Fruit fly (Drosophila melanogaster) whole organism, embryonic: ENCODE results near the gene tj.

Experiments used
- CG10267 ChIP-seq: fragments of 200-800 bp; sonication (Bioruptor generic); optimal IDR thresholded peaks from 2 replicates; lab custom pipeline; 2018; ENCODE audit warnings: missing biosample characterization, mild to moderate bottlenecking, missing genetic modification characterization, moderate library complexity
- CG15011 ChIP-seq: fragments of 200-800 bp; sonication (Bioruptor generic); optimal IDR thresholded peaks from 3 replicates; lab custom pipeline; 2018; ENCODE audit warnings: missing biosample characterization, mild to moderate bottlenecking, missing genetic modification characterization
- CG1529 ChIP-seq: fragments of 200-800 bp; sonication (Bioruptor generic); optimal IDR thresholded peaks from 3 replicates; lab custom pipeline; 2018; ENCODE audit warnings: missing biosample characterization, missing genetic modification characterization
- CG17359 ChIP-seq: fragments of 200-800 bp; sonication (Bioruptor generic); optimal IDR thresholded peaks from 3 replicates; lab custom pipeline; 2018; ENCODE audit warnings: missing biosample characterization, mild to moderate bottlenecking, missing genetic modification characterization, moderate library complexity
- CG18599 ChIP-seq: fragments of 200-800 bp; sonication (Bioruptor generic); optimal IDR thresholded peaks from 3 replicates; lab custom pipeline; 2017; ENCODE audit warnings: missing biosample characterization, missing genetic modification characterization, mild to moderate bottlenecking, moderate library complexity, missing genetic modification reagents
- CG2120 ChIP-seq: fragments of 200-800 bp; sonication (Bioruptor generic); optimal IDR thresholded peaks from 3 replicates; lab custom pipeline; 2016; ENCODE audit warnings: missing biosample characterization, missing genetic modification characterization
- CG30403 ChIP-seq: fragments of 200-800 bp; sonication (Bioruptor generic); optimal IDR thresholded peaks from 3 replicates; lab custom pipeline; 2016; ENCODE audit warnings: missing biosample characterization, missing genetic modification characterization
- CG31365 ChIP-seq: fragments of 200-800 bp; sonication (Bioruptor generic); optimal IDR thresholded peaks from 2 replicates; lab custom pipeline; 2018; ENCODE audit warnings: missing biosample characterization, mild to moderate bottlenecking, missing genetic modification characterization
- CG3163 ChIP-seq: fragments of 200-800 bp; sonication (Bioruptor generic); optimal IDR thresholded peaks from 3 replicates; lab custom pipeline; 2016; ENCODE audit warnings: missing biosample characterization, missing genetic modification characterization
- CG32772 ChIP-seq: fragments of 200-800 bp; sonication (Bioruptor generic); IDR thresholded peaks from 2 replicates; pipeline ENCODE4 v1.3.6; 2022; ENCODE audit warnings: missing biosample characterization, missing genetic modification characterization
- CG3838 ChIP-seq: fragments of 200-800 bp; sonication (Bioruptor generic); optimal IDR thresholded peaks from 3 replicates; lab custom pipeline; 2016; ENCODE audit warnings: missing biosample characterization, missing genetic modification characterization
- CG4360 ChIP-seq: fragments of 200-800 bp; sonication (Bioruptor generic); IDR thresholded peaks from 2 replicates; pipeline ENCODE4 v1.3.6; 2022; ENCODE audit warnings: missing biosample characterization, missing genetic modification characterization
- CG4424 ChIP-seq: fragments of 200-800 bp; sonication (Bioruptor generic); optimal IDR thresholded peaks from 3 replicates; lab custom pipeline; 2016; ENCODE audit warnings: missing biosample characterization, missing genetic modification characterization
- CG4730 ChIP-seq: fragments of 200-800 bp; sonication (Bioruptor generic); IDR thresholded peaks from 2 replicates; pipeline ENCODE4 v1.3.6; 2022; ENCODE audit warnings: missing biosample characterization, missing genetic modification characterization
- CG6854 ChIP-seq: fragments of 200-800 bp; sonication (Bioruptor generic); optimal IDR thresholded peaks from 3 replicates; lab custom pipeline; 2017; ENCODE audit warnings: missing biosample characterization, mild to moderate bottlenecking, missing genetic modification characterization
- CG7786 ChIP-seq: fragments of 200-800 bp; sonication (Bioruptor generic); optimal IDR thresholded peaks from 2 replicates; lab custom pipeline; 2016; ENCODE audit warnings: missing biosample characterization, missing genetic modification characterization
- CG7928 ChIP-seq: fragments of 200-800 bp; sonication (Bioruptor generic); optimal IDR thresholded peaks from 2 replicates; lab custom pipeline; 2017; ENCODE audit warnings: missing biosample characterization, mild to moderate bottlenecking, missing genetic modification characterization
- CG8281 ChIP-seq: fragments of 200-800 bp; sonication (Bioruptor generic); optimal IDR thresholded peaks from 2 replicates; lab custom pipeline; 2018; ENCODE audit warnings: missing biosample characterization, mild to moderate bottlenecking, missing genetic modification characterization, moderate library complexity
- CG9215 ChIP-seq: fragments of 200-800 bp; sonication (Bioruptor generic); IDR thresholded peaks from 2 replicates; pipeline ENCODE4 v1.3.6; 2022; ENCODE audit warnings: missing biosample characterization, missing genetic modification characterization
- CG9609 ChIP-seq: fragments of 200-800 bp; sonication (Bioruptor generic); optimal IDR thresholded peaks from 3 replicates; lab custom pipeline; 2016; ENCODE audit warnings: missing biosample characterization, missing genetic modification characterization
- CkIIα-i1 ChIP-seq: fragments of 200-800 bp; sonication (Bioruptor generic); IDR thresholded peaks from 2 replicates; pipeline ENCODE4 v1.3.6; 2022; ENCODE audit warnings: missing biosample characterization, missing genetic modification characterization
- H2.0 ChIP-seq: fragments of 200-800 bp; sonication (Bioruptor generic); IDR thresholded peaks from 2 replicates; pipeline ENCODE4 v1.3.6; 2022; ENCODE audit warnings: missing biosample characterization, missing genetic modification characterization
- Hr39 ChIP-seq: fragments of >200 bp; optimal IDR thresholded peaks from 2 replicates; lab custom pipeline; 2017
- MBD-R2 ChIP-seq: fragments of 200-800 bp; sonication (Bioruptor generic); IDR thresholded peaks from 2 replicates; pipeline ENCODE4 v1.3.6; 2022; ENCODE audit warnings: missing biosample characterization, missing genetic modification characterization
- Meics ChIP-seq: fragments of 200-800 bp; sonication (Bioruptor generic); optimal IDR thresholded peaks from 2 replicates; lab custom pipeline; 2017; ENCODE audit warnings: missing biosample characterization, mild to moderate bottlenecking, missing genetic modification characterization
- NC2α ChIP-seq: fragments of 200-800 bp; sonication (Bioruptor generic); optimal IDR thresholded peaks from 2 replicates; lab custom pipeline; 2016; ENCODE audit warnings: missing biosample characterization, missing genetic modification characterization
- Vsx1 ChIP-seq: fragments of 200-800 bp; sonication (Bioruptor generic); optimal IDR thresholded peaks from 2 replicates; lab custom pipeline; 2017; ENCODE audit warnings: missing biosample characterization, mild to moderate bottlenecking, missing genetic modification characterization, missing genetic modification reagents
- ab ChIP-seq: fragments of 200-800 bp; sonication (Bioruptor generic); optimal IDR thresholded peaks from 2 replicates; lab custom pipeline; 2016; ENCODE audit warnings: missing biosample characterization, missing genetic modification characterization
- ac ChIP-seq: fragments of 200-800 bp; sonication (Bioruptor generic); optimal IDR thresholded peaks from 3 replicates; lab custom pipeline; 2017; ENCODE audit warnings: missing biosample characterization, mild to moderate bottlenecking, missing genetic modification characterization
- ara ChIP-seq: fragments of 200-800 bp; sonication (Bioruptor generic); IDR thresholded peaks from 2 replicates; pipeline ENCODE4 v1.3.6; 2022; ENCODE audit warnings: missing biosample characterization, missing genetic modification characterization
- corto ChIP-seq: fragments of 200-800 bp; sonication (Bioruptor generic); optimal IDR thresholded peaks from 2 replicates; lab custom pipeline; 2016; ENCODE audit warnings: missing biosample characterization, mild to moderate bottlenecking, missing genetic modification characterization, moderate library complexity
- eve ChIP-seq, 2 experiments: fragments of >200 bp; optimal IDR thresholded peaks; 2 replicates each; lab custom pipeline; 2017; ENCODE audit warnings: missing biosample characterization in 2 of 2, missing genetic modification characterization in 2 of 2
- fd64A ChIP-seq: fragments of 200-800 bp; sonication (Bioruptor generic); optimal IDR thresholded peaks from 3 replicates; lab custom pipeline; 2018; ENCODE audit warnings: missing biosample characterization, mild to moderate bottlenecking, missing genetic modification characterization
- fru ChIP-seq: fragments of >200 bp; optimal IDR thresholded peaks from 2 replicates; lab custom pipeline; 2017
- gem ChIP-seq: fragments of 200-800 bp; sonication (Bioruptor generic); optimal IDR thresholded peaks from 2 replicates; lab custom pipeline; 2019; ENCODE audit warnings: missing biosample characterization, mild to moderate bottlenecking, missing genetic modification characterization, moderate library complexity
- hkb ChIP-seq, 2 experiments: fragments of 200-800 bp in 1 of 2; fragments of >200 bp in 1 of 2; sonication (Bioruptor generic) in 1 of 2; IDR thresholded peaks in 1 of 2; optimal IDR thresholded peaks in 1 of 2; 2 replicates each; pipeline versions ENCODE4 v1.3.6 to Lab custom; 2017 to 2022; ENCODE audit warnings: missing biosample characterization in 1 of 2, missing genetic modification characterization in 1 of 2
- jumu ChIP-seq: fragments of 200-800 bp; sonication (Bioruptor generic); optimal IDR thresholded peaks from 3 replicates; lab custom pipeline; 2016; ENCODE audit warnings: missing biosample characterization, missing genetic modification characterization
- mirr ChIP-seq: fragments of 200-800 bp; sonication (Bioruptor generic); optimal IDR thresholded peaks from 3 replicates; lab custom pipeline; 2018; ENCODE audit warnings: missing biosample characterization, mild to moderate bottlenecking, missing genetic modification characterization
- nau ChIP-seq: fragments of 200-800 bp; sonication (Bioruptor generic); optimal IDR thresholded peaks from 3 replicates; lab custom pipeline; 2017; ENCODE audit warnings: missing biosample characterization, mild to moderate bottlenecking, missing genetic modification characterization, missing genetic modification reagents
- nmo ChIP-seq: fragments of 200-800 bp; sonication (Bioruptor generic); optimal IDR thresholded peaks from 2 replicates; lab custom pipeline; 2018; ENCODE audit warnings: missing biosample characterization, mild to moderate bottlenecking, missing genetic modification characterization, moderate library complexity
- pfk ChIP-seq: fragments of 200-800 bp; sonication (Bioruptor generic); optimal IDR thresholded peaks from 2 replicates; lab custom pipeline; 2018; ENCODE audit warnings: missing biosample characterization, mild to moderate bottlenecking, missing genetic modification characterization, moderate library complexity
- ranshi ChIP-seq: fragments of 200-800 bp; sonication (Bioruptor generic); IDR thresholded peaks from 2 replicates; pipeline ENCODE4 v1.3.6; 2022; ENCODE audit warnings: missing biosample characterization, missing genetic modification characterization
- salm ChIP-seq: fragments of 200-800 bp; sonication (Bioruptor generic); optimal IDR thresholded peaks from 2 replicates; lab custom pipeline; 2018; ENCODE audit warnings: missing biosample characterization, mild to moderate bottlenecking, missing genetic modification characterization
- so ChIP-seq: fragments of 200-800 bp; sonication (Bioruptor generic); IDR thresholded peaks from 3 replicates; pipeline ENCODE4 v1.3.6; 2022; ENCODE audit warnings: missing biosample characterization, missing genetic modification characterization
- ttk ChIP-seq: fragments of 200-800 bp; sonication (Bioruptor generic); IDR thresholded peaks from 2 replicates; pipeline ENCODE4 v2.1.2; 2022; ENCODE audit warnings: missing biosample characterization, missing genetic modification characterization
- unc-4 ChIP-seq: fragments of 200-800 bp; sonication (Bioruptor generic); IDR thresholded peaks from 2 replicates; pipeline ENCODE4 v1.3.6; 2022; ENCODE audit warnings: missing biosample characterization, missing genetic modification characterization; ENCODE audit not compliant: partially characterized antibody
- wor ChIP-seq: fragments of 200-800 bp; sonication (Bioruptor generic); IDR thresholded peaks from 2 replicates; pipeline ENCODE4 v1.3.6; 2022; ENCODE audit warnings: missing biosample characterization, missing genetic modification characterization
- z ChIP-seq: fragments of 200-800 bp; sonication (Bioruptor generic); IDR thresholded peaks from 3 replicates; pipeline ENCODE4 v1.3.6; 2022; ENCODE audit warnings: missing biosample characterization, missing genetic modification characterization
- zen2 ChIP-seq: fragments of 200-800 bp; sonication (Bioruptor generic); IDR thresholded peaks from 3 replicates; pipeline ENCODE4 v1.3.6; 2022; ENCODE audit warnings: missing biosample characterization, missing genetic modification characterization; ENCODE audit not compliant: partially characterized antibody

Gene tj

DNA sequence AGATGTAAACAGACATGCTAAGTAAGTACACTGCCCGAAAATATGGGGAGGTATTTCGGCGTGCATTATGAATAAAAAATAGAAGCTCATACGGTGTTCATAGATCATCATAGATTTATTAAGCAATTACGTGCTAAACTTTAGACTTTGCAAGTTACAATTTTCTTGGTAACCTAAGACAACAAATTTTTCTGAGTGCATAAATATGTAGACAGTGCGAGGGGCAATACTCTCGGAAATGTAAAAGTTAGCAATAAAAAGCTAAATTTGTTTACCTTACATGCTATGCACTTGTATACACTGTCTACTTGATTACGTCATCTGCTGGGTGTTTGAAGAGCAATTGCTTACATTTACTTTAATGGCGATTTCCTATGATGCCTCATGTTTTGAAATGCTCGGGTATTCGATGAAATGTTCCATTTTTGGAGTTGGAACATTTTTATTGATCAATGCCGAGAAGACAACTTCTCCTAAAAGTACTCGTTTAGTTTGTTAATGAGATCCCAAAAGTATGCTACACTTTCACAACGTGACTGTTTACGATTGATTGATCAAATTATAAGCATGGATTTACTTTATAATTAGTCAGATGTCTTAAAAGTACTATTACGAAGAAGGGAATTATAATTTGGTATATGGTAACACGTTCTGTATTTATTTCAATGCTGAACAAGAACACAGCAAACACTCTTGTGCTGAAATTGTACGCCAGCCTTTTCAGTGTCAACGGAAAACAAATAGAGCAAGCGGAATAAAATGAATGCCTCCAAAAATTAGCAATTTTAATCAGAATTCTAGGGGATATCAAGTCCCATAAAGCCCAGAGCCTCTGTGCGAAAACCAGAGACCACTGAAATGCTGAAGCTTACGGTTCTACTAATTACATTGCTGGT is 47.2 kb upstream of the tj start, which contains the start of gene Lectin-galC1 (continued):
- TF ChIP-seq CG32772 (GFP tag; lab: Robert Waterston, UW) (peak; percentile 83), CG9215 (GFP tag; lab: Robert Waterston, UW) (no peak), H2.0 (GFP tag; lab: Robert Waterston, UW) (peak; percentile 87), CG3838 (GFP tag; lab: Kevin White, UChicago) (peak; percentile 72), ttk (GFP tag; lab: Robert Waterston, UW) (peak; percentile 85), MBD-R2 (GFP tag; lab: Robert Waterston, UW) (peak; percentile 42; the same call in 1 of the 2 replicates), Meics (GFP tag; lab: Kevin White, UChicago) (peak; percentile 76), CkIIα-i1 (no peak), wor (GFP tag; lab: Robert Waterston, UW) (peak; percentile 77), fru (lab: Kevin White, UChicago) (no peak), CG4424 (peak; percentile 88), CG1529 (peak; percentile 86), salm (tag; lab: Kevin White, UChicago) (peak; percentile 88), corto (no peak), jumu (GFP tag; lab: Kevin White, UChicago) (peak; percentile 88), CG8281 (tag; lab: Kevin White, UChicago) (no peak), CG2120 (GFP tag; lab: Kevin White, UChicago) (peak; percentile 58), mirr (GFP tag; lab: Kevin White, UChicago) (peak; percentile 51), pfk (GFP tag; lab: Kevin White, UChicago) (peak; percentile 62), CG30403 (GFP tag; lab: Kevin White, UChicago) (peak; percentile 89), CG10267 (tag; lab: Kevin White, UChicago) (peak; percentile 80), CG4360 (peak; percentile 48; the same call in 1 of the 2 replicates), so (GFP tag; lab: Robert Waterston, UW) (peak; percentile 83; the same call in 2 of the 3 replicates), CG9609 (GFP tag; lab: Kevin White, UChicago) (peak; percentile 86), CG7786 (peak; percentile 74), CG6854 (GFP tag; lab: Kevin White, UChicago) (peak; percentile 72), NC2α (GFP tag; lab: Kevin White, UChicago) (peak; percentile 85), Hr39 (no peak), fd64A (GFP tag; lab: Kevin White, UChicago) (peak; percentile 87), CG4730 (peak; percentile 80), eve (GFP tag; optimal IDR thresholded peaks at IDR 0.05; lab: Kevin White, UChicago) (peak in 1 of 2 experiments; percentile 95), CG7928 (peak; percentile 30), gem (tag; lab: Kevin White, UChicago) (peak; percentile 94), z (GFP tag; lab: Robert Waterston, UW) (peak; percentile 33; the same call in 1 of the 3 replicates), Vsx1 (GFP tag; lab: Kevin White, UChicago) (peak; percentile 53), nmo (GFP tag; lab: Kevin White, UChicago) (peak; percentile 89), ab (GFP tag; lab: Kevin White, UChicago) (peak; percentile 70), ac (peak; percentile 72), ranshi (GFP tag; lab: Robert Waterston, UW) (peak; percentile 86), unc-4 (GFP tag; lab: Robert Waterston, UW) (no peak), CG31365 (tag; lab: Kevin White, UChicago) (peak; percentile 52), hkb (optimal IDR thresholded peaks at IDR 0.05; lab: Kevin White, UChicago) (no peak), hkb (GFP tag; IDR thresholded peaks at IDR 0.05; lab: Robert Waterston, UW) (peak; percentile 87), CG18599 (GFP tag; lab: Kevin White, UChicago) (peak; percentile 77), CG15011 (peak; percentile 68), ara (GFP tag; lab: Robert Waterston, UW) (peak; percentile 89), nau (GFP tag; lab: Kevin White, UChicago) (peak; percentile 74), CG17359 (tag; lab: Kevin White, UChicago) (peak; percentile 92), CG3163 (GFP tag; lab: Kevin White, UChicago) (peak; percentile 74), zen2 (GFP tag; lab: Robert Waterston, UW) (no peak)
